Worm (Caenorhabditis elegans) whole organism, mixed stage, embryonic: ENCODE data around the gene srt-13.

Source experiments
- ceh-83 ChIP-seq: fragments of 200-800 bp; sonication (Bioruptor generic); optimal IDR thresholded peaks from 2 replicates; lab custom pipeline; 2018; ENCODE audit warnings: mild to moderate bottlenecking, missing genetic modification characterization, missing compliant biosample characterization
- ces-1 ChIP-seq: fragments of 150-350 bp; optimal IDR thresholded peaks from 2 replicates; lab custom pipeline; 2014; ENCODE audit warnings: missing biosample characterization, missing genetic modification reagents, missing genetic modification characterization
- elt-3 ChIP-seq: fragments of 150-350 bp; optimal IDR thresholded peaks from 2 replicates; lab custom pipeline; 2014; ENCODE audit warnings: missing biosample characterization, missing genetic modification characterization
- mab-5 ChIP-seq: fragments of 150-350 bp; optimal IDR thresholded peaks from 2 replicates; lab custom pipeline; 2014; ENCODE audit warnings: missing biosample characterization, missing genetic modification characterization
- nhr-28 ChIP-seq: fragments of 150-350 bp; optimal IDR thresholded peaks from 2 replicates; lab custom pipeline; 2014; ENCODE audit warnings: missing biosample characterization, missing genetic modification characterization
- nhr-76 ChIP-seq: sonication (generic microtip); optimal IDR thresholded peaks from 2 replicates; lab custom pipeline; 2017; ENCODE audit warnings: missing biosample characterization, missing genetic modification characterization
- tbx-8 ChIP-seq: fragments of 200-800 bp; sonication (Bioruptor generic); optimal IDR thresholded peaks from 2 replicates; lab custom pipeline; 2018; ENCODE audit warnings: mild to moderate bottlenecking, missing genetic modification characterization, moderate library complexity, missing compliant biosample characterization
- unc-62 ChIP-seq: fragments of 150-350 bp; optimal IDR thresholded peaks from 2 replicates; lab custom pipeline; 2014; ENCODE audit warnings: missing biosample characterization, missing genetic modification reagents, missing genetic modification characterization

- TF ChIP-seq nhr-76 (tag; lab: Kevin White, UChicago) (no peak), elt-3 (no peak), nhr-28 (tag; lab: Kevin White, UChicago) (no peak), unc-62 (no peak), ces-1 (GFP tag; lab: Kevin White, UChicago) (no peak), tbx-8 (no peak), ceh-83 (GFP tag; lab: Kevin White, UChicago) (no peak), mab-5 (no peak)
Measured at ce11 chrV:4219342-4219741, 30.6 kb downstream of the srt-13 start, which contains the start of gene nlp-9.
